Worm (Caenorhabditis elegans): ENCODE measurements around the gene asm-1.

DNA sequence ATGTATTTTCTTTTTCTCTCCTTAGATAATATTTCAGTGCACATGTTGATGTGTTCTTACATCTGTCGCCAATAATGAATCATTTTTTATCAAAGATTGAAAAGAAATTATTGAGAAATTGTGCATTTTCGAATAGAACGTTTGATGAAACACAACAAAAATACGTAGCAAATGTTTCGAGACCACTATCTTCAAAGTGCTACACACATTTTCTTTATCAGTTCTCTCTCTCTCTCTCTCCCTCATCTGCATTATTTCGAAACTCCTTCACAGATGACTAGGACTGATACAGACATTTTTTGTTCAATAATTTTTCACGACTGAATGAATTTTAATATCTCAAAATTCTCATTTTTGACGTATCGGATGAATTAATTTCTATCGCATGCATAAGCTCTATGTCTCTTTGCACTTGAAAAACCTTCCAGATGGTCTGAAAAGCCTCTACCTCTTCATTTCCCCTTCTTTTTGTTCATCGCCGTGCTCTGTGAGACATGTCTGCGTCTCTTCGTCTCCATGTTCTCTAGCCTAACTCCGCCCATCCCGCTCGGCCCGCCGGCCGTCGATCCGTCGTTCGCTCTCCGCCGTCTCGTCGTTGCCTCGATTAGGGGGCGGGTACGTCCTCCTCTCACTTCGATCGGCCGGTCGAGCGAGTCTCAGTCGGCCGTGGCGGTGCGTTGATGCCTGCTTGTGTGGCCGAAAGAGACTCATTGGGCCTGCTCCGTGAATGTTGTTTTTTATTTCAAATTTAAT is 33.6 kb downstream of the asm-1 start:
- TF ChIP-seq ceh-31 (tag; optimal IDR thresholded peaks at IDR 0.05) (peak; percentile 66), tbx-2 (tag; optimal IDR thresholded peaks at IDR 0.05) (peak; percentile 54), ztf-16 (tag; optimal IDR thresholded peaks at IDR 0.05) (no peak), fkh-10 (GFP tag; optimal IDR thresholded peaks at IDR 0.05) (no peak), ceh-22 (tag; optimal IDR thresholded peaks at IDR 0.05) (no peak), ceh-19 (GFP tag; optimal IDR thresholded peaks at IDR 0.05) (peak; percentile 37), pqm-1 (tag; optimal IDR thresholded peaks at IDR 0.05) (no peak), ama-1 (optimal IDR thresholded peaks at IDR 0.05) (no peak), unc-86 (tag; optimal IDR thresholded peaks at IDR 0.05) (no peak), zip-5 (tag; optimal IDR thresholded peaks at IDR 0.05) (no peak)

All from whole organism, late embryonic.